Worm (Caenorhabditis elegans) whole organism, L4/young adult: ENCODE results near the gene srt-36.

ENCODE experiments used
- W03F9.2 ChIP-seq: fragments of 150-350 bp; optimal IDR thresholded peaks from 2 replicates; lab custom pipeline; 2014; ENCODE audit warnings: missing biosample characterization, missing genetic modification characterization
- dao-5 ChIP-seq: sonication (generic microtip); optimal IDR thresholded peaks from 2 replicates; lab custom pipeline; 2016; ENCODE audit warnings: missing genotype, missing genetic modification characterization, moderate library complexity, missing compliant biosample characterization
- him-1 ChIP-seq: sonication (generic microtip); optimal IDR thresholded peaks from 2 replicates; lab custom pipeline; 2016; ENCODE audit warnings: missing genotype, missing genetic modification reagents, missing genetic modification characterization, missing compliant biosample characterization

The srt-36 gene

ce11 chrV:4264516-4264915 is 3.6 kb downstream of the srt-36 start, which contains the start of gene srt-35:
TSS of gene srt-35 (minus strand) at chrV:4264616.
- TF ChIP-seq W03F9.2 (tag; lab: Kevin White, UChicago), result no peak
- no peak for TF ChIP-seq dao-5 (tag; lab: Kevin White, UChicago)
- TF ChIP-seq him-1 (tag; lab: Kevin White, UChicago), result no peak

- TF ChIP-seq W03F9.2 (tag; lab: Kevin White, UChicago), result no peak
- TF ChIP-seq dao-5 (tag; lab: Kevin White, UChicago), result no peak
- TF ChIP-seq him-1 (tag; lab: Kevin White, UChicago), result no peak
Observed at ce11 chrV:4261385-4261784, 6.7 kb downstream of the srt-36 start.

ce11 chrV:4260090-4260489 is 8.0 kb downstream of the srt-36 start, which contains the start of gene srt-3:
TSS of gene srt-3 (minus strand) at chrV:4260190.
- TF ChIP-seq W03F9.2 (tag; lab: Kevin White, UChicago), result no peak
- TF ChIP-seq dao-5 (tag; lab: Kevin White, UChicago), result no peak
- TF ChIP-seq him-1 (tag; lab: Kevin White, UChicago), result no peak

ce11 chrV:4256474-4256873 is 11.6 kb downstream of the srt-36 start, which contains the start of gene srt-14:
TSS of gene srt-14 (minus strand) at chrV:4256574.
- no peak for TF ChIP-seq him-1 (tag; lab: Kevin White, UChicago)
- no peak for TF ChIP-seq dao-5 (tag; lab: Kevin White, UChicago)
- no peak for TF ChIP-seq W03F9.2 (tag; lab: Kevin White, UChicago)

- TF ChIP-seq W03F9.2 (tag; lab: Kevin White, UChicago) (no peak), him-1 (tag; lab: Kevin White, UChicago) (no peak), dao-5 (tag; lab: Kevin White, UChicago) (no peak)
Observed at ce11 chrV:4250047-4250446, 18.1 kb downstream of the srt-36 start, which contains the start of gene srt-13. TSS of gene srt-13 (minus strand) at chrV:4250147.

ce11 chrV:4248359-4248758 is 19.8 kb downstream of the srt-36 start:
- TF ChIP-seq dao-5 (tag; lab: Kevin White, UChicago), result no peak
- no peak for TF ChIP-seq W03F9.2 (tag; lab: Kevin White, UChicago)
- no peak for TF ChIP-seq him-1 (tag; lab: Kevin White, UChicago)

- TF ChIP-seq dao-5 (tag; lab: Kevin White, UChicago), result no peak
- TF ChIP-seq W03F9.2 (tag; lab: Kevin White, UChicago), result no peak
- TF ChIP-seq him-1 (tag; lab: Kevin White, UChicago), result no peak
Observed at ce11 chrV:4242431-4242830, 25.7 kb downstream of the srt-36 start, which contains the start of gene srt-12. TSS of gene srt-12 (minus strand) at chrV:4242531.

ce11 chrV:4241555-4241954 is 26.6 kb downstream of the srt-36 start:
- TF ChIP-seq him-1 (tag; lab: Kevin White, UChicago) (no peak), dao-5 (tag; lab: Kevin White, UChicago) (no peak), W03F9.2 (tag; lab: Kevin White, UChicago) (no peak)

DNA sequence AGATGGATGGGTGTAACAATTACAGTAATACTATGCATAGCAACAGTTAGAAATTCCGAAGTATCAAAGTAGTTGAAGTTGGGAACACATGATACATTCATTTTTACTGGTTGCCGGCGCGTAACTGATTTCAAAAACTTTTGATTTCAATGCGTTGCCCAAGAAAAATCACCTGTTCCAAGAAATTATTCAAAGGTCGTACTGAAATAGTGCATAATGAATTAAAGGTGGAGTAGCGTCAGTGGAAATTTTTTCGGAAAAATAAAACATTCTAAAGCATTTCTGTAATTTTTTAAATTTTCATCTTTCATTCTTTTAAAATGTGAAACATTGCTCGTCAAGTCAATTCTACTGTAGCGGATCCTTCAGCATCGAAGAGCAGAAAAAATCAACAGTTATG is 27.8 kb downstream of the srt-36 start, which contains the start of gene srh-204:
Gene srh-204 (minus strand): TSS at position 101 of the 400 bp plus-strand sequence.
- TF ChIP-seq dao-5 (tag; lab: Kevin White, UChicago), result no peak
- no peak for TF ChIP-seq him-1 (tag; lab: Kevin White, UChicago)
- TF ChIP-seq W03F9.2 (tag; lab: Kevin White, UChicago), result no peak

ce11 chrV:4236118-4236517 is 32.0 kb downstream of the srt-36 start, which contains the start of gene nlp-13:
TSS of gene nlp-13 (plus strand) at chrV:4236418.
- no peak for TF ChIP-seq dao-5 (tag; lab: Kevin White, UChicago)
- no peak for TF ChIP-seq him-1 (tag; lab: Kevin White, UChicago)
- TF ChIP-seq W03F9.2 (tag; lab: Kevin White, UChicago), result no peak

- TF ChIP-seq W03F9.2 (tag; lab: Kevin White, UChicago), result no peak
- no peak for TF ChIP-seq him-1 (tag; lab: Kevin White, UChicago)
- no peak for TF ChIP-seq dao-5 (tag; lab: Kevin White, UChicago)
Observed at ce11 chrV:4219342-4219741, 48.8 kb downstream of the srt-36 start, which contains the start of gene nlp-9. TSS of gene nlp-9 (plus strand) at chrV:4219642.

- TF ChIP-seq him-1 (tag; lab: Kevin White, UChicago) (no peak), W03F9.2 (tag; lab: Kevin White, UChicago) (no peak), dao-5 (tag; lab: Kevin White, UChicago) (no peak)
Observed at ce11 chrV:4218268-4218667, 49.8 kb downstream of the srt-36 start.

ce11 chrV:4216902-4217301 is 51.2 kb downstream of the srt-36 start:
- no peak for TF ChIP-seq him-1 (tag; lab: Kevin White, UChicago)
